Worm (Caenorhabditis elegans): ENCODE data around the gene C08B6.18.

- TF ChIP-seq lin-13 (tag; optimal IDR thresholded peaks at IDR 0.05): no peak
- no peak for TF ChIP-seq mep-1 (tag; optimal IDR thresholded peaks at IDR 0.05)
- no peak for TF ChIP-seq mab-5 (tag; optimal IDR thresholded peaks at IDR 0.05)
- TF ChIP-seq nhr-237 (tag; optimal IDR thresholded peaks at IDR 0.05): no peak
- TF ChIP-seq bed-3 (GFP tag; optimal IDR thresholded peaks at IDR 0.05): no peak
- no peak for TF ChIP-seq ces-1 (GFP tag; optimal IDR thresholded peaks at IDR 0.05)
- no peak for TF ChIP-seq nhr-28 (tag; optimal IDR thresholded peaks at IDR 0.05)
- TF ChIP-seq sem-2 (GFP tag; optimal IDR thresholded peaks at IDR 0.05): no peak
- TF ChIP-seq ceh-39 (tag; optimal IDR thresholded peaks at IDR 0.05): no peak
- no peak for TF ChIP-seq nhr-76 (tag; optimal IDR thresholded peaks at IDR 0.05)
- TF ChIP-seq pha-4 (tag; optimal IDR thresholded peaks at IDR 0.05): no peak
- no peak for TF ChIP-seq snpc-4 (tag; optimal IDR thresholded peaks at IDR 0.05)
- no peak for TF ChIP-seq elt-1 (tag; optimal IDR thresholded peaks at IDR 0.05; ENCODE audit: borderline replicate concordance, insufficient read depth)
Measured at ce11 chrV:10182984-10183383, 49.1 kb upstream of the C08B6.18 start, which contains the start of gene ZK856.4.
